Fruit fly (Drosophila melanogaster): Measurements from ENCODE around the gene CG18661.

DNA sequence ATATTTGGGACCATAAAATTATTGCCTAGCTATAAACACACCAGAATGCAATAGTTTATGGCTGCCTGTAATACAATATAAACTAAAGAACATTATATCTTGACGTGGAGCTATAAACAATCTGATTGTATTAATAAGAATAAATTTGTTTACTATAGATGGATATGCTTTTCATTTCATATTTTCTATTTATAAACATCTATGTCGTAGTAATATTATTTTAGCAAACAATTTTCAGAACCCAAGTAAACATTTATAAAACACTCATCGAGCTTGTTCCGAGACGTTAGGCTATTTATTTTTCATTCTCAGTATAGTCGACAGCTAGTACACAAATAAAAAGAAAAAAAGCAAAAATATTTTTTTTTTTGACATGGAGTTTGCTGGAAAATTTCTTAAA is 17.0 kb upstream of the CG18661 start, which contains the start of gene CG18662:
- no peak for TF ChIP-seq CTCF (optimal IDR thresholded peaks at IDR 0.05)
- no peak for TF ChIP-seq CG8478 (optimal IDR thresholded peaks at IDR 0.05)
